Worm (Caenorhabditis elegans) whole organism, late embryonic: Measurements from ENCODE around the gene Y39E4B.5.

Experiments
- C38D4.7 ChIP-seq: fragments of 200-800 bp; sonication (Bioruptor generic); optimal IDR thresholded peaks from 2 replicates; lab custom pipeline; 2018; ENCODE audit warnings: mild to moderate bottlenecking, missing genetic modification characterization, moderate library complexity, missing compliant biosample characterization
- K09A11.1 ChIP-seq: sonication (generic microtip); optimal IDR thresholded peaks from 2 replicates; lab custom pipeline; 2017; ENCODE audit warnings: antibody characterized with exemption, mild to moderate bottlenecking, missing genetic modification characterization, missing compliant biosample characterization; ENCODE audit not compliant: insufficient read depth
- ahr-1 ChIP-seq: sonication (generic microtip); optimal IDR thresholded peaks from 2 replicates; lab custom pipeline; 2016; ENCODE audit warnings: missing genetic modification characterization, missing compliant biosample characterization
- ceh-14 ChIP-seq: sonication (generic microtip); optimal IDR thresholded peaks from 2 replicates; lab custom pipeline; 2016; ENCODE audit warnings: missing genotype, missing genetic modification characterization, missing compliant biosample characterization
- ceh-18 ChIP-seq: sonication (generic microtip); optimal IDR thresholded peaks from 2 replicates; lab custom pipeline; 2016; ENCODE audit warnings: missing genetic modification characterization, missing compliant biosample characterization
- ceh-24 ChIP-seq: sonication (generic microtip); optimal IDR thresholded peaks from 2 replicates; lab custom pipeline; 2016; ENCODE audit warnings: mild to moderate bottlenecking, missing genetic modification characterization, missing compliant biosample characterization
- ceh-30 ChIP-seq: fragments of 150-350 bp; optimal IDR thresholded peaks from 2 replicates; lab custom pipeline; 2014; ENCODE audit warnings: missing biosample characterization, missing genetic modification characterization
- ceh-34 ChIP-seq: sonication (generic microtip); optimal IDR thresholded peaks from 2 replicates; lab custom pipeline; 2016; ENCODE audit warnings: mild to moderate bottlenecking, missing genetic modification characterization, missing compliant biosample characterization
- ceh-45 ChIP-seq: fragments of 200-800 bp; sonication (Bioruptor generic); IDR thresholded peaks from 2 replicates; pipeline ENCODE4 v1.3.6; 2022; ENCODE audit warnings: missing genetic modification reagents, missing genetic modification characterization, missing compliant biosample characterization
- ceh-6 ChIP-seq: fragments of 200-800 bp; sonication (Bioruptor generic); optimal IDR thresholded peaks from 2 replicates; lab custom pipeline; 2018; ENCODE audit warnings: mild to moderate bottlenecking, missing genetic modification characterization, missing compliant biosample characterization
- che-1 ChIP-seq: sonication (generic microtip); optimal IDR thresholded peaks from 2 replicates; lab custom pipeline; 2016; ENCODE audit warnings: mild to moderate bottlenecking, missing genetic modification characterization, missing compliant biosample characterization
- dmd-4 ChIP-seq: sonication (generic microtip); optimal IDR thresholded peaks from 2 replicates; lab custom pipeline; 2016; ENCODE audit warnings: borderline replicate concordance, missing genetic modification characterization, missing compliant biosample characterization
- elt-2 ChIP-seq: sonication (generic microtip); optimal IDR thresholded peaks from 2 replicates; lab custom pipeline; 2016; ENCODE audit warnings: missing genetic modification reagents, missing genetic modification characterization, missing compliant biosample characterization
- elt-4 ChIP-seq: sonication (generic microtip); optimal IDR thresholded peaks from 2 replicates; lab custom pipeline; 2016; ENCODE audit warnings: missing genetic modification characterization, missing compliant biosample characterization
- eyg-1 ChIP-seq: sonication (generic microtip); optimal IDR thresholded peaks from 2 replicates; lab custom pipeline; 2016; ENCODE audit warnings: missing genotype, missing genetic modification characterization, missing compliant biosample characterization
- fkh-10 ChIP-seq: fragments of 150-350 bp; optimal IDR thresholded peaks from 2 replicates; lab custom pipeline; 2014; ENCODE audit warnings: missing biosample characterization, missing genetic modification reagents, missing genetic modification characterization
- lin-11 ChIP-seq: fragments of 200-800 bp; sonication (Bioruptor generic); optimal IDR thresholded peaks from 2 replicates; lab custom pipeline; 2018; ENCODE audit warnings: mild to moderate bottlenecking, missing genetic modification characterization, missing compliant biosample characterization
- nhr-232 ChIP-seq: sonication (generic microtip); optimal IDR thresholded peaks from 2 replicates; lab custom pipeline; 2016; ENCODE audit warnings: missing genetic modification characterization, missing compliant biosample characterization
- npax-4 ChIP-seq: sonication (generic microtip); optimal IDR thresholded peaks from 2 replicates; lab custom pipeline; 2016; ENCODE audit warnings: missing genetic modification characterization, missing compliant biosample characterization
- odd-2 ChIP-seq: sonication (generic microtip); optimal IDR thresholded peaks from 2 replicates; lab custom pipeline; 2017; ENCODE audit warnings: antibody characterized with exemption, mild to moderate bottlenecking, missing genetic modification characterization, missing compliant biosample characterization
- pat-9 ChIP-seq: fragments of 200-800 bp; sonication (Bioruptor generic); optimal IDR thresholded peaks from 2 replicates; lab custom pipeline; 2018; ENCODE audit warnings: mild to moderate bottlenecking, missing genetic modification characterization, moderate library complexity, missing compliant biosample characterization
- pqm-1 ChIP-seq: sonication (generic microtip); optimal IDR thresholded peaks from 2 replicates; lab custom pipeline; 2016; ENCODE audit warnings: missing genetic modification characterization, missing compliant biosample characterization
- pros-1 ChIP-seq: fragments of 150-350 bp; optimal IDR thresholded peaks from 2 replicates; lab custom pipeline; 2014; ENCODE audit warnings: missing biosample characterization, missing genetic modification reagents, missing genetic modification characterization
- sdc-2 ChIP-seq: sonication (generic microtip); optimal IDR thresholded peaks from 2 replicates; lab custom pipeline; 2016; ENCODE audit warnings: missing genotype, missing genetic modification characterization, missing compliant biosample characterization
- sox-2 ChIP-seq: fragments of 200-800 bp; sonication (Bioruptor generic); IDR thresholded peaks from 2 replicates; pipeline ENCODE4 v1.3.6; 2022; ENCODE audit warnings: missing genetic modification reagents, missing genetic modification characterization, missing compliant biosample characterization
- ttx-3 ChIP-seq: sonication (generic microtip); optimal IDR thresholded peaks from 2 replicates; lab custom pipeline; 2016; ENCODE audit warnings: missing genetic modification reagents, missing genetic modification characterization, missing compliant biosample characterization
- unc-42 ChIP-seq: sonication (generic microtip); optimal IDR thresholded peaks from 2 replicates; lab custom pipeline; 2016; ENCODE audit warnings: missing genotype, missing genetic modification characterization, missing compliant biosample characterization
- unc-86 ChIP-seq: sonication (generic microtip); optimal IDR thresholded peaks from 2 replicates; lab custom pipeline; 2016; ENCODE audit warnings: missing genetic modification characterization, missing compliant biosample characterization
- ztf-16 ChIP-seq: sonication (generic microtip); optimal IDR thresholded peaks from 2 replicates; lab custom pipeline; 2017; ENCODE audit warnings: missing genetic modification characterization, missing compliant biosample characterization

The Y39E4B.5 gene

DNA sequence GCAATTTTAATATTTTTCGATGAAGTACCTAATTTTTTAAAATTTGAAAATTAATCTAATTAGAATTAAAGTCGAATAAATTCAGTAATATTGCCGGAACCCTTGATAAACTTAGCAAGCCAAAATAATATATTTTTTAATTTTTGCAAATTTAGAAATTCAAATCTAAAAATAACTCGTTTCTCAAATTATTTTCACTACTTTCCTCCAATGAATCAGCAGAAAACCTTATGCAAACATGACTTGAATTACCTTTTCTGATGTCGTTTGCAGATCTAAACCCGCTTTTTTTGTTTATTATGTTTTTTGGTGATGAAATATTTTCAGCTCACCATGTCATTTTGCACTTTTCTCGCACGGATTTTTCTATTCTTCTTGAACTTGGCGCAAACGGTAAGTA lies 42.6 kb downstream of the Y39E4B.5 start, which contains the start of gene tsp-3:
TSS of gene tsp-3 (plus strand) at position 301 of the 400 bp plus-strand sequence.
- TF ChIP-seq fkh-10 (GFP tag; lab: Kevin White, UChicago), result no peak
- no peak for TF ChIP-seq npax-4
- TF ChIP-seq sox-2 (GFP tag; lab: Robert Waterston, UW), result no peak
- TF ChIP-seq unc-86 (tag; lab: Kevin White, UChicago), result no peak
- no peak for TF ChIP-seq elt-2 (tag; lab: Kevin White, UChicago)
- no peak for TF ChIP-seq ttx-3 (tag; lab: Kevin White, UChicago)
- no peak for TF ChIP-seq nhr-232
- no peak for TF ChIP-seq eyg-1 (tag; lab: Kevin White, UChicago)
- no peak for TF ChIP-seq lin-11 (tag; lab: Kevin White, UChicago)
- no peak for TF ChIP-seq pqm-1 (tag; lab: Kevin White, UChicago)

DNA sequence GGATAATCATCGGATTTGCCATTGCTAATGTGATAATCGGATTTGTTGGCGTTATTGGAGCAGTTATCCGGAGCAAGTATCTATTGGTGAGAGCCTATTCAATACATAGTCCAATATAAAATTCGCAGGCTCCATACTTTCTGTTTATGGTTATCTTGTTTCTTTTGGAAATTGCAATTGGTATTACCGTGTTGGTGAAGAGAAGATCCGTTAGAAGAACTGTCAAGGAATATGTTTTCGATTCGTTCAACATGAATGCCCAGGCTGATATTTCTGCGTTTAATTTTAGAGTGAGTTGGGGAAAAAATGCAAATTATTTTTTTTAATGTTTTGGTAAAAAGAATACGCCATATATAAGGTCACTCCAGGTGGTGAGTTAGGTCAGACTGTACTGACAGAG lies 43.4 kb downstream of the Y39E4B.5 start:
- TF ChIP-seq pros-1 (tag; lab: Kevin White, UChicago) (no peak), ceh-30 (no peak), ceh-18 (no peak), C38D4.7 (GFP tag; lab: Kevin White, UChicago) (no peak), pat-9 (tag; lab: Kevin White, UChicago) (no peak), ceh-34 (tag; lab: Kevin White, UChicago) (no peak), ztf-16 (tag; lab: Kevin White, UChicago) (no peak)

DNA sequence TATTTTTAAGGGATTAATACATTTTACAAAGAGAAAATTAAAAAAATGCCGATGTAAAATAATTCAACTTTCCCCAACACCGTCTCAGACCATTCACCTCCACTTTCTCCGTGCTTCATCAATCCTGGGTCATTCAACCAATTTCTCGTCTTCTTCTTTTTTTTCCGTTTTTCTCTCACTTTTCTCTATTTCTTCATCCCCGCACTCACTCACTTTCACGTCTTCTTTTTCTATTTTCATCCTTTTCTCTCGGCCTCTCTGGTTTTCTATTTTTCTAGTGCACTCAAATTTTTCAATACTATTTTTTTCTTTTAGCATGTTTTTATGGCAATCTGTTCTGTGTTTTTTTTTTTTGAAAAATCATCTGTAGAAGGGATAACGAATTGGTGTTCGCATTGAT lies 46.0 kb downstream of the Y39E4B.5 start:
- TF ChIP-seq ceh-24 (tag; lab: Kevin White, UChicago) (no peak), unc-42 (tag; lab: Kevin White, UChicago) (peak; percentile 10)

DNA sequence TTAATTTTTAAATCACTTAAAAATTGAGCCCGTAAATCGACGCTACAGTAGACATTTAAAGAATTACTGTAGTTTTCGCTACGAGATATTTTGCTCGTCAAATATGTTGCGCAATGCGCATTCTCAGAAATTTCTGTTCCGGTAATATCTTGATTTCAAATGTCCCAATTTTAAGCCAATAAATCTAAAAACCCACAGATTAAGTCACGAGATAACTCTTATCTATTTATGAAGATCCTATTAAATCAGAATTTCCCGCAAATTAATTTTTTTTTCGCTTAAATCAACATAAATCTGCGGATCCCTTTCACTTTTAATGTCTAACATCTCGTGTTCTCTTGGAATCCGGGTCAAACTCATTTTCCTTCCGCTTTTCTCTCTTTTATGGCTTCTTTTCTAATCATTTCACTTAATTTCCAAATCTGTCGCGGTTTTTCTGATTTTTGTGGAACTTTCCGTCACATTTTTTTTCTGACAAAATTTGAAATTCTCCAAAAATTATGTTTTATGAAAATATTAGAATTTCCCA lies 46.8 kb downstream of the Y39E4B.5 start:
- TF ChIP-seq ceh-14 (tag; lab: Kevin White, UChicago), result no peak
- no peak for TF ChIP-seq K09A11.1 (tag; lab: Kevin White, UChicago)
- TF ChIP-seq che-1 (tag; lab: Kevin White, UChicago), result no peak
- TF ChIP-seq elt-4 (tag; lab: Kevin White, UChicago), result no peak
- TF ChIP-seq ceh-6 (GFP tag; lab: Kevin White, UChicago), result no peak
- TF ChIP-seq ahr-1 (tag; lab: Kevin White, UChicago), result no peak
- no peak for TF ChIP-seq sdc-2 (tag; lab: Kevin White, UChicago)
- no peak for TF ChIP-seq ceh-45 (GFP tag; lab: Robert Waterston, UW)
- no peak for TF ChIP-seq unc-86 (tag; lab: Kevin White, UChicago)
- TF ChIP-seq dmd-4 (tag; lab: Kevin White, UChicago), result no peak
- no peak for TF ChIP-seq odd-2 (tag; lab: Kevin White, UChicago)
- TF ChIP-seq, all 69 proteins: peak for 0
